Worm (Caenorhabditis elegans): Measurements from ENCODE around the gene clec-39.

- TF ChIP-seq dao-5 (tag; optimal IDR thresholded peaks at IDR 0.05) = no peak
- TF ChIP-seq him-1 (tag; optimal IDR thresholded peaks at IDR 0.05) = no peak
- TF ChIP-seq W03F9.2 (tag; optimal IDR thresholded peaks at IDR 0.05) = no peak
Observed at ce11 chrV:16733681-16734080, 5.4 kb upstream of the clec-39 start, which contains the start of gene T25E12.16.

Measured in whole organism, L4/young adult.